Worm (Caenorhabditis elegans): ENCODE measurements around the gene M03B6.5.

DNA sequence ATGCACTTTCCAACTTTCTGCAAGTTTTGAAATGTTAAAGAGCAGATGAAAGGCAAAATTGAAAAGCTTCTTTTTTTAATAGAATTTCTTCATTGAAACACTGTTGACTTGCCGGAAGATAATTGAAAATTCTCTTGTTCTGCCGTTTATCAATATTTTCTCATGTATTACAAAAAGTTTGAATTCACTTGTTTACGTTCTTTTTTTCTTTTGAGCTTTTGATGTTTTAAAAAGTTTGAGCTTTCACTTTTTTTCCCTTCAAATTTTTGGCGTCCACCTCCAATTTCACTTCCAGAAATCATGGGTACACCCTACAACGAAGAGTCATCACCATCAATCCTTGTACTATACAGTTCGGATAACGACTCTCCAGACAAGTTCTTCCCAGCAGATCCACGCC lies 9.6 kb upstream of the M03B6.5 start, which contains the start of gene F19D8.2:
- TF ChIP-seq unc-62 (GFP tag; optimal IDR thresholded peaks at IDR 0.05): no peak
- no peak for TF ChIP-seq ztf-11 (tag; optimal IDR thresholded peaks at IDR 0.05)
- TF ChIP-seq nhr-76 (tag; optimal IDR thresholded peaks at IDR 0.05): no peak
- TF ChIP-seq zag-1 (tag; optimal IDR thresholded peaks at IDR 0.05): no peak
- no peak for TF ChIP-seq nhr-28 (tag; optimal IDR thresholded peaks at IDR 0.05)
- TF ChIP-seq nhr-77 (tag; optimal IDR thresholded peaks at IDR 0.05): no peak
- TF ChIP-seq fos-1 (tag; optimal IDR thresholded peaks at IDR 0.05): no peak
- TF ChIP-seq lin-39 (tag; optimal IDR thresholded peaks at IDR 0.05): no peak
- TF ChIP-seq pqm-1 (tag; optimal IDR thresholded peaks at IDR 0.05): no peak
- TF ChIP-seq nhr-12 (tag; optimal IDR thresholded peaks at IDR 0.05): no peak
- TF ChIP-seq ceh-9 (tag; optimal IDR thresholded peaks at IDR 0.05): no peak
- TF ChIP-seq jun-1 (tag; optimal IDR thresholded peaks at IDR 0.05): no peak
- TF ChIP-seq egl-27 (tag; optimal IDR thresholded peaks at IDR 0.05): no peak

Data from whole organism, L3 larva.